Worm (Caenorhabditis elegans) whole organism, L2 larva: Measurements from ENCODE around the gene C35A5.6.
A peak's percentile ranks its signal among the peaks of the same experiment; 100 is the strongest.

Experiments used
- F13H6.1 ChIP-seq: sonication (generic microtip); optimal IDR thresholded peaks from 2 replicates; lab custom pipeline; 2016; ENCODE audit warnings: missing genetic modification characterization, missing compliant biosample characterization
- R02D3.7 ChIP-seq: fragments of 150-350 bp; optimal IDR thresholded peaks from 2 replicates; lab custom pipeline; 2014; ENCODE audit warnings: missing biosample characterization, missing genetic modification characterization
- Y55F3AM.14 ChIP-seq: fragments of 200-800 bp; sonication (Bioruptor generic); optimal IDR thresholded peaks from 2 replicates; lab custom pipeline; 2018; ENCODE audit warnings: mild to moderate bottlenecking, missing genetic modification characterization, missing compliant biosample characterization
- ZK546.5 ChIP-seq: sonication (generic microtip); optimal IDR thresholded peaks from 2 replicates; lab custom pipeline; 2017; ENCODE audit warnings: missing biosample characterization, missing genetic modification characterization
- aly-2 ChIP-seq: fragments of 150-350 bp; optimal IDR thresholded peaks from 2 replicates; lab custom pipeline; 2014; ENCODE audit warnings: missing biosample characterization, missing genetic modification characterization
- ama-1 ChIP-seq: fragments of 150-350 bp; optimal IDR thresholded peaks from 2 replicates; lab custom pipeline; 2018; ENCODE audit warnings: inconsistent platforms
- blmp-1 ChIP-seq: sonication (generic microtip); optimal IDR thresholded peaks from 2 replicates; lab custom pipeline; 2017; ENCODE audit warnings: missing genetic modification characterization, mild to moderate bottlenecking, missing compliant biosample characterization, antibody characterized with exemption, moderate library complexity; ENCODE audit not compliant: insufficient read depth
- crh-2 ChIP-seq: sonication (generic microtip); optimal IDR thresholded peaks from 2 replicates; lab custom pipeline; 2017; ENCODE audit warnings: missing biosample characterization, missing genetic modification characterization
- elt-1 ChIP-seq: fragments of 150-350 bp; optimal IDR thresholded peaks from 2 replicates; lab custom pipeline; 2014; ENCODE audit warnings: missing biosample characterization, missing genetic modification characterization
- elt-3 ChIP-seq: sonication (generic microtip); optimal IDR thresholded peaks from 2 replicates; lab custom pipeline; 2017; ENCODE audit warnings: missing biosample characterization, missing genetic modification characterization
- fos-1 ChIP-seq: fragments of 150-350 bp; optimal IDR thresholded peaks from 2 replicates; lab custom pipeline; 2014; ENCODE audit warnings: missing biosample characterization, missing genetic modification characterization
- lin-13 ChIP-seq: fragments of 150-350 bp; optimal IDR thresholded peaks from 2 replicates; lab custom pipeline; 2014; ENCODE audit warnings: missing biosample characterization, missing genetic modification reagents, missing genetic modification characterization
- lin-39 ChIP-seq: fragments of 150-350 bp; optimal IDR thresholded peaks from 2 replicates; lab custom pipeline; 2014; ENCODE audit warnings: missing biosample characterization, missing genetic modification reagents, missing genetic modification characterization
- mdl-1 ChIP-seq, 2 experiments: fragments of 150-350 bp in 1 of 2; sonication (generic microtip) in 1 of 2; optimal IDR thresholded peaks; 2 replicates each; lab custom pipeline; 2017; ENCODE audit warnings: missing biosample characterization in 2 of 2, missing genetic modification characterization in 2 of 2
- nhr-21 ChIP-seq: fragments of 150-350 bp; optimal IDR thresholded peaks from 2 replicates; lab custom pipeline; 2014; ENCODE audit warnings: missing biosample characterization, missing genetic modification characterization
- nhr-23 ChIP-seq: fragments of 150-350 bp; optimal IDR thresholded peaks from 2 replicates; lab custom pipeline; 2014; ENCODE audit warnings: missing biosample characterization, missing genetic modification reagents, missing genetic modification characterization
- nhr-6 ChIP-seq: fragments of 150-350 bp; optimal IDR thresholded peaks from 2 replicates; lab custom pipeline; 2014; ENCODE audit warnings: missing biosample characterization, missing genetic modification characterization
- peb-1 ChIP-seq: fragments of 150-350 bp; optimal IDR thresholded peaks from 2 replicates; lab custom pipeline; 2014; ENCODE audit warnings: missing biosample characterization, missing genetic modification characterization
- sma-3 ChIP-seq: sonication (generic microtip); optimal IDR thresholded peaks from 2 replicates; lab custom pipeline; 2016; ENCODE audit warnings: missing genetic modification reagents, missing genetic modification characterization, missing compliant biosample characterization
- sma-9 ChIP-seq, 2 experiments: fragments of 150-350 bp in 1 of 2; sonication (generic microtip) in 1 of 2; optimal IDR thresholded peaks; 2 replicates each; lab custom pipeline; 2014 to 2016; ENCODE audit warnings: missing genetic modification characterization in 2 of 2, mild to moderate bottlenecking in 1 of 2, missing biosample characterization in 1 of 2, missing compliant biosample characterization in 1 of 2, missing genetic modification reagents in 1 of 2, moderate library complexity in 1 of 2
- unc-39 ChIP-seq: fragments of 150-350 bp; optimal IDR thresholded peaks from 2 replicates; lab custom pipeline; 2014; ENCODE audit warnings: missing biosample characterization, missing genetic modification characterization
- unc-55 ChIP-seq: fragments of 150-350 bp; sonication (generic microtip); optimal IDR thresholded peaks from 3 replicates; lab custom pipeline; 2014; ENCODE audit warnings: missing biosample characterization, missing genetic modification reagents, missing genetic modification characterization
- ztf-4 ChIP-seq: fragments of 150-350 bp; optimal IDR thresholded peaks from 2 replicates; lab custom pipeline; 2014; ENCODE audit warnings: missing biosample characterization, missing genetic modification characterization

Gene C35A5.6

DNA sequence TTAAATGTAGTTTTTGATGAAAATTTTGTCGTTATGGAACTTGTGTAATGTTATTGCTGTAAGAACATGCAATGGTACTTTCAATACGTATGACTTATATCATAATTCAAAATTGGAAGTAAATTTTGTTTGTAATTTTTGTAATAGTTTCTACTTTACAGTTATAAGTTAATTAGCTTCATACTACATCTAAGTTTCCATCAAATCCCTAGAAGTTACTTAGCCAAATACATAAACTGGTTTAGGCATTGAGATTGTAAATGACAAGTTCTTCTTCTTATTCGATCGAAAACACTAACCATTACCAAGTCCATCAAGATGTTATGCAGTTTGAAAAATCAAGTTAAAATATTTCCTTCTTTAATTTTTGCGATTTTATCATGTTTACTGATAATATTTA lies 40.8 kb downstream of the C35A5.6 start, which contains the start of gene F32G8.2:
Gene F32G8.2, plus strand, starts transcription at position 301 of the 400 bp plus-strand sequence.
- TF ChIP-seq unc-39 (tag; lab: Kevin White, UChicago) (no peak), nhr-6 (tag; lab: Kevin White, UChicago) (no peak), mdl-1 (tag; optimal IDR thresholded peaks at IDR 0.05; lab: Kevin White, UChicago) (no peak)

ce11 chrV:10555239-10555638 lies 46.3 kb downstream of the C35A5.6 start, which contains the start of gene F32G8.3:
TSS of gene F32G8.3 (minus strand) at chrV:10555339.
- TF ChIP-seq ztf-4 (tag; lab: Kevin White, UChicago) = no peak

DNA sequence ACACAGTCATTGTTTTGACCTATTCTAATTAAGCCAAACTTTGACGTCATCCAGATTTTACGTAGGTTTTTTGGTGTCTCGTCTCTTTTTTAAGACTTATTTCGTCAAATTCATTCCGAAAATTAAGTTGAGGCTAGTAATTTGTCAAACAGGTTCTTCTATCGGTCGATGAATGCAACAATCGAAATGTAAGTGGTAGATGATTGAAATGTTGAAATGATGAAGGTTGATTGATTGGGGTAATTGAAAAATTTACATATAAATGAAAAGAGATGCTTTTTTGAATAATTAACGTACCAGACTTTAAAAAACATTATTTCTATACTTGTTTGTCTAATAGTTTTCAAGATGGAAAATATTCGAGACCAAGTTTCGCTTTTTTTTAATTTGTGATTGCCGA lies 47.4 kb downstream of the C35A5.6 start:
- TF ChIP-seq sma-3 = peak; percentile 54
- no peak for TF ChIP-seq lin-39

ce11 chrV:10557094-10557493 lies 48.2 kb downstream of the C35A5.6 start:
- TF ChIP-seq sma-9 (GFP tag; optimal IDR thresholded peaks at IDR 0.05; lab: Kevin White, UChicago) (peak; percentile 43), sma-9 (tag; optimal IDR thresholded peaks at IDR 0.05; lab: Kevin White, UChicago) (no peak), nhr-21 (tag; lab: Kevin White, UChicago) (peak; percentile 24), crh-2 (tag; lab: Kevin White, UChicago) (peak; percentile 1), unc-55 (no peak), fos-1 (tag; lab: Kevin White, UChicago) (peak; percentile 7), lin-13 (GFP tag; lab: Kevin White, UChicago) (no peak), sma-3 (peak; percentile 63), blmp-1 (tag; lab: Kevin White, UChicago) (peak; percentile 3)

ce11 chrV:10557676-10558075 lies 48.7 kb downstream of the C35A5.6 start, which contains the start of gene best-14:
TSS of gene best-14 (plus strand) at chrV:10557976.
- TF ChIP-seq unc-55 (no peak), fos-1 (tag; lab: Kevin White, UChicago) (no peak), ama-1 (no peak), F13H6.1 (no peak), Y55F3AM.14 (GFP tag; lab: Kevin White, UChicago) (no peak), R02D3.7 (tag; lab: Kevin White, UChicago) (no peak), elt-1 (tag; lab: Kevin White, UChicago) (no peak), elt-3 (tag; lab: Kevin White, UChicago) (no peak), nhr-23 (tag; lab: Kevin White, UChicago) (no peak), peb-1 (tag; lab: Kevin White, UChicago) (no peak), aly-2 (tag; lab: Kevin White, UChicago) (no peak), ZK546.5 (tag; lab: Kevin White, UChicago) (no peak)
